Fruit fly (Drosophila melanogaster) whole organism, embryonic: ENCODE results near the gene Kyat.
A peak's percentile ranks its signal among the peaks of the same experiment; 100 is the strongest.

ENCODE experiments used
- B-H2 ChIP-seq: fragments of 200-800 bp; sonication (Bioruptor generic); optimal IDR thresholded peaks from 2 replicates; lab custom pipeline; 2018; ENCODE audit warnings: missing biosample characterization, mild to moderate bottlenecking, missing genetic modification characterization
- C15 ChIP-seq: fragments of 200-800 bp; sonication (Bioruptor generic); IDR thresholded peaks from 3 replicates; pipeline ENCODE4 v1.3.6; 2022; ENCODE audit warnings: missing biosample characterization, missing genetic modification characterization
- CG12071 ChIP-seq: fragments of 200-800 bp; sonication (Bioruptor generic); optimal IDR thresholded peaks from 3 replicates; lab custom pipeline; 2018; ENCODE audit warnings: missing biosample characterization, mild to moderate bottlenecking, missing genetic modification characterization
- CG12299 ChIP-seq: fragments of 200-800 bp; sonication (Bioruptor generic); optimal IDR thresholded peaks from 2 replicates; lab custom pipeline; 2018; ENCODE audit warnings: missing biosample characterization, mild to moderate bottlenecking, missing genetic modification characterization
- CG14860 ChIP-seq: fragments of 200-800 bp; sonication (Bioruptor generic); IDR thresholded peaks from 3 replicates; pipeline ENCODE4 v1.3.6; 2022; ENCODE audit warnings: missing biosample characterization, missing genetic modification characterization; ENCODE audit not compliant: partially characterized antibody
- CG15073 ChIP-seq: fragments of 200-800 bp; sonication (Bioruptor generic); optimal IDR thresholded peaks from 2 replicates; lab custom pipeline; 2016; ENCODE audit warnings: missing biosample characterization, missing genetic modification characterization
- CG15269 ChIP-seq: fragments of 200-800 bp; sonication (Bioruptor generic); optimal IDR thresholded peaks from 2 replicates; lab custom pipeline; 2018; ENCODE audit warnings: missing biosample characterization, mild to moderate bottlenecking, missing genetic modification characterization, moderate library complexity
- CG17186 ChIP-seq: fragments of 200-800 bp; sonication (Bioruptor generic); optimal IDR thresholded peaks from 3 replicates; lab custom pipeline; 2017; ENCODE audit warnings: missing biosample characterization, missing genetic modification reagents, missing genetic modification characterization
- CG2199 ChIP-seq: fragments of 200-800 bp; sonication (Bioruptor generic); IDR thresholded peaks from 3 replicates; pipeline ENCODE4 v1.3.6; 2022; ENCODE audit warnings: missing biosample characterization, missing genetic modification characterization
- CG2889 ChIP-seq: fragments of 200-800 bp; sonication (Bioruptor generic); IDR thresholded peaks from 3 replicates; pipeline ENCODE4 v1.3.6; 2022; ENCODE audit warnings: missing biosample characterization, missing genetic modification characterization
- CG3838 ChIP-seq: fragments of 200-800 bp; sonication (Bioruptor generic); optimal IDR thresholded peaks from 3 replicates; lab custom pipeline; 2016; ENCODE audit warnings: missing biosample characterization, missing genetic modification characterization
- CG4282 ChIP-seq: fragments of 200-800 bp; sonication (Bioruptor generic); optimal IDR thresholded peaks from 2 replicates; lab custom pipeline; 2016; ENCODE audit warnings: missing biosample characterization, missing genetic modification characterization
- CG6175 ChIP-seq: fragments of 200-800 bp; sonication (Bioruptor generic); IDR thresholded peaks from 3 replicates; pipeline ENCODE4 v1.3.6; 2022; ENCODE audit warnings: missing biosample characterization, missing genetic modification characterization
- CG8359 ChIP-seq: fragments of 200-800 bp; sonication (Bioruptor generic); optimal IDR thresholded peaks from 2 replicates; lab custom pipeline; 2017; ENCODE audit warnings: missing biosample characterization, mild to moderate bottlenecking, missing genetic modification characterization, borderline replicate concordance
- CG8478 ChIP-seq: fragments of >200 bp; optimal IDR thresholded peaks from 2 replicates; lab custom pipeline; 2018
- CG9727 ChIP-seq: fragments of 200-800 bp; sonication (Bioruptor generic); optimal IDR thresholded peaks from 3 replicates; lab custom pipeline; 2017; ENCODE audit warnings: missing biosample characterization, mild to moderate bottlenecking, missing genetic modification characterization
- CG9932 ChIP-seq: fragments of 200-800 bp; sonication (Bioruptor generic); IDR thresholded peaks from 2 replicates; pipeline ENCODE4 v1.3.6; 2022; ENCODE audit warnings: missing biosample characterization, missing genetic modification characterization
- Deaf1 ChIP-seq: fragments of 200-800 bp; optimal IDR thresholded peaks from 3 replicates; lab custom pipeline; 2019; ENCODE audit warnings: missing biosample characterization, mild to moderate bottlenecking, missing genetic modification characterization, moderate library complexity
- Dll ChIP-seq: fragments of 200-800 bp; sonication (Bioruptor generic); IDR thresholded peaks from 4 replicates; pipeline ENCODE4 v1.3.6; 2022; ENCODE audit warnings: missing biosample characterization, missing genetic modification characterization; ENCODE audit not compliant: partially characterized antibody
- Doc2 ChIP-seq: fragments of 200-800 bp; sonication (Bioruptor generic); IDR thresholded peaks from 2 replicates; pipeline ENCODE4 v1.3.6; 2022; ENCODE audit warnings: missing biosample characterization, missing genetic modification characterization
- E2f1 ChIP-seq: fragments of 200-800 bp; sonication (Bioruptor generic); IDR thresholded peaks from 2 replicates; pipeline ENCODE4 v1.3.6; 2022; ENCODE audit warnings: missing biosample characterization, missing genetic modification characterization
- Lpt ChIP-seq: fragments of >200 bp; optimal IDR thresholded peaks from 2 replicates; lab custom pipeline; 2018; ENCODE audit warnings: missing biosample characterization, missing genetic modification characterization
- MBD-R2 ChIP-seq: fragments of 200-800 bp; sonication (Bioruptor generic); IDR thresholded peaks from 2 replicates; pipeline ENCODE4 v1.3.6; 2022; ENCODE audit warnings: missing biosample characterization, missing genetic modification characterization
- Meics ChIP-seq: fragments of 200-800 bp; sonication (Bioruptor generic); optimal IDR thresholded peaks from 2 replicates; lab custom pipeline; 2017; ENCODE audit warnings: missing biosample characterization, mild to moderate bottlenecking, missing genetic modification characterization
- Mrtf ChIP-seq: fragments of 200-800 bp; sonication (Bioruptor generic); IDR thresholded peaks from 3 replicates; pipeline ENCODE4 v1.3.6; 2022; ENCODE audit warnings: missing biosample characterization, missing genetic modification characterization
- NC2α ChIP-seq: fragments of 200-800 bp; sonication (Bioruptor generic); optimal IDR thresholded peaks from 2 replicates; lab custom pipeline; 2016; ENCODE audit warnings: missing biosample characterization, missing genetic modification characterization
- NFAT ChIP-seq: fragments of 200-800 bp; sonication (Bioruptor generic); IDR thresholded peaks from 2 replicates; pipeline ENCODE4 v1.3.6; 2022; ENCODE audit warnings: missing biosample characterization, missing genetic modification characterization
- Oaz ChIP-seq: fragments of 200-800 bp; sonication (Bioruptor generic); IDR thresholded peaks from 2 replicates; pipeline ENCODE4 v1.3.6; 2022; ENCODE audit warnings: missing biosample characterization, missing genetic modification characterization
- Opbp ChIP-seq: fragments of 200-800 bp; sonication (Bioruptor generic); IDR thresholded peaks from 3 replicates; pipeline ENCODE4 v1.3.6; 2022; ENCODE audit warnings: missing biosample characterization, missing genetic modification characterization; ENCODE audit not compliant: partially characterized antibody
- Rx ChIP-seq: fragments of 200-800 bp; sonication (Bioruptor generic); IDR thresholded peaks from 2 replicates; pipeline ENCODE4 v1.3.6; 2022; ENCODE audit warnings: missing biosample characterization, missing genetic modification characterization
- Side ChIP-seq: fragments of 200-800 bp; sonication (Bioruptor generic); optimal IDR thresholded peaks from 2 replicates; lab custom pipeline; 2016; ENCODE audit warnings: missing biosample characterization, missing genetic modification characterization
- Sox102F ChIP-seq: fragments of 200-800 bp; sonication (Bioruptor generic); optimal IDR thresholded peaks from 2 replicates; lab custom pipeline; 2018; ENCODE audit warnings: missing biosample characterization, mild to moderate bottlenecking, missing genetic modification characterization, moderate library complexity
- caup ChIP-seq: fragments of 200-800 bp; sonication (Bioruptor generic); optimal IDR thresholded peaks from 3 replicates; lab custom pipeline; 2017; ENCODE audit warnings: missing biosample characterization, mild to moderate bottlenecking, missing genetic modification characterization, moderate library complexity; ENCODE audit not compliant: severe bottlenecking
- cg ChIP-seq: fragments of 200-800 bp; sonication (Bioruptor generic); optimal IDR thresholded peaks from 3 replicates; lab custom pipeline; 2019; ENCODE audit warnings: missing biosample characterization, mild to moderate bottlenecking, missing genetic modification characterization, moderate library complexity
- chinmo ChIP-seq: fragments of 200-800 bp; sonication (Bioruptor generic); IDR thresholded peaks from 4 replicates; pipeline ENCODE4 v1.3.6; 2022; ENCODE audit warnings: missing biosample characterization, missing genetic modification characterization; ENCODE audit not compliant: partially characterized antibody
- dimm ChIP-seq: fragments of 200-800 bp; sonication (Bioruptor generic); IDR thresholded peaks from 2 replicates; pipeline ENCODE4 v1.3.6; 2022; ENCODE audit warnings: missing biosample characterization, missing genetic modification characterization
- fd3F ChIP-seq: fragments of 200-800 bp; sonication (Bioruptor generic); optimal IDR thresholded peaks from 2 replicates; lab custom pipeline; 2018; ENCODE audit warnings: missing biosample characterization, mild to moderate bottlenecking, missing genetic modification characterization, moderate library complexity
- grau ChIP-seq: fragments of 200-800 bp; optimal IDR thresholded peaks from 3 replicates; lab custom pipeline; 2019; ENCODE audit warnings: missing biosample characterization, mild to moderate bottlenecking, missing genetic modification characterization, moderate library complexity
- hkb ChIP-seq, 2 experiments: fragments of 200-800 bp in 1 of 2; fragments of >200 bp in 1 of 2; sonication (Bioruptor generic) in 1 of 2; IDR thresholded peaks in 1 of 2; optimal IDR thresholded peaks in 1 of 2; 2 replicates each; pipeline versions ENCODE4 v1.3.6 to Lab custom; 2017 to 2022; ENCODE audit warnings: missing biosample characterization in 1 of 2, missing genetic modification characterization in 1 of 2
- lov ChIP-seq, 2 experiments: fragments of 200-800 bp in 1 of 2; fragments of >200 bp in 1 of 2; sonication (Bioruptor generic) in 1 of 2; IDR thresholded peaks in 1 of 2; optimal IDR thresholded peaks in 1 of 2; 2 replicates in 1 of 2; 3 replicates in 1 of 2; pipeline versions ENCODE4 v1.3.6 to Lab custom; 2017 to 2022; ENCODE audit warnings: missing biosample characterization in 1 of 2, missing genetic modification characterization in 1 of 2
- peb ChIP-seq: fragments of 200-800 bp; sonication (Bioruptor generic); IDR thresholded peaks from 2 replicates; pipeline ENCODE4 v1.3.6; 2022; ENCODE audit warnings: missing biosample characterization, missing genetic modification characterization
- scrt ChIP-seq: fragments of 200-800 bp; sonication (Bioruptor generic); optimal IDR thresholded peaks from 2 replicates; lab custom pipeline; 2018; ENCODE audit warnings: missing biosample characterization, mild to moderate bottlenecking, missing genetic modification characterization, moderate library complexity
- slbo ChIP-seq: fragments of 200-800 bp; sonication (Bioruptor generic); IDR thresholded peaks from 2 replicates; pipeline ENCODE4 v1.3.6; 2022; ENCODE audit warnings: missing biosample characterization, missing genetic modification characterization
- so ChIP-seq: fragments of 200-800 bp; sonication (Bioruptor generic); IDR thresholded peaks from 3 replicates; pipeline ENCODE4 v1.3.6; 2022; ENCODE audit warnings: missing biosample characterization, missing genetic modification characterization
- stwl ChIP-seq: fragments of 200-800 bp; sonication (Bioruptor generic); optimal IDR thresholded peaks from 3 replicates; lab custom pipeline; 2018; ENCODE audit warnings: missing biosample characterization, mild to moderate bottlenecking, missing genetic modification characterization, moderate library complexity
- tna ChIP-seq: fragments of 200-800 bp; sonication (Bioruptor generic); IDR thresholded peaks from 2 replicates; pipeline ENCODE4 v1.3.6; 2022; ENCODE audit warnings: missing biosample characterization, missing genetic modification characterization; ENCODE audit not compliant: partially characterized antibody
- toy ChIP-seq: fragments of 200-800 bp; sonication (Bioruptor generic); IDR thresholded peaks from 2 replicates; pipeline ENCODE4 v1.3.6; 2022; ENCODE audit warnings: missing biosample characterization, missing genetic modification characterization
- ttk ChIP-seq: fragments of 200-800 bp; sonication (Bioruptor generic); IDR thresholded peaks from 2 replicates; pipeline ENCODE4 v2.1.2; 2022; ENCODE audit warnings: missing biosample characterization, missing genetic modification characterization
- twi ChIP-seq: fragments of 200-800 bp; optimal IDR thresholded peaks from 2 replicates; lab custom pipeline; 2019; ENCODE audit warnings: missing biosample characterization, mild to moderate bottlenecking, missing genetic modification characterization, moderate library complexity

The Kyat gene

DNA sequence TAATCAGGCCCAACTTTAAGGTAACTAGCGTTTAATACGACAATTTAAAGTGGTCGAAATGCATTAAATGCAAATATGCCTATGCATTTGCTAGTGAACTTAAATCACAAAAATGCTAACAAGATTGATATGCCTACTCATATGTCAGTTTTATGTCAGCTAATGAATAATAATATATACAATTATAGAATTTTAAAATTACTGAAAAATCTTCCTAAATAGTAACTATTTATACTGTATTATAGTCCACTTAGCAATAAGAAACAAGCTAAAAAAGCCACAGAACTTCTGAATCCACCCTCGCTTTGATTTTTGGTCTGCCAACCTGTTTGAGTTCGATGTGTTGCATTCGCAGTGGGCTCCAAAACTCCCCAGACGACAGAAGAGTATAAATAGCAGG is 47.4 kb upstream of the Kyat start (continued):
- TF ChIP-seq CG12299 (tag; lab: Kevin White, UChicago) (no peak), CG8478 (lab: Kevin White, UChicago) (no peak), Oaz (GFP tag; lab: Robert Waterston, UW) (no peak), Meics (GFP tag; lab: Kevin White, UChicago) (peak; percentile 34), CG17186 (no peak), stwl (no peak), CG4282 (GFP tag; lab: Kevin White, UChicago) (no peak), E2f1 (GFP tag; lab: Robert Waterston, UW) (peak; percentile 52; the same call in 1 of the 2 replicates), chinmo (no peak), ttk (peak; percentile 37; the same call in 1 of the 2 replicates), B-H2 (GFP tag; lab: Kevin White, UChicago) (no peak), fd3F (GFP tag; lab: Kevin White, UChicago) (no peak), Sox102F (GFP tag; lab: Kevin White, UChicago) (peak; percentile 16)
- TF ChIP-seq, all 482 proteins: peak for 76

- TF ChIP-seq Doc2 (GFP tag; lab: Robert Waterston, UW) (no peak), NFAT (no peak), CG3838 (no peak), Lpt (GFP tag; lab: Kevin White, UChicago) (no peak), toy (no peak), Deaf1 (tag; lab: Kevin White, UChicago) (peak; percentile 77), so (GFP tag; lab: Robert Waterston, UW) (peak; percentile 41; the same call in 1 of the 3 replicates), CG12071 (GFP tag; lab: Kevin White, UChicago) (peak; percentile 11), CG2199 (GFP tag; lab: Robert Waterston, UW) (0 out of 3 replicates have a peak, but pooled peaks have one; percentile 59), hkb (optimal IDR thresholded peaks at IDR 0.05; lab: Kevin White, UChicago) (no peak), hkb (GFP tag; IDR thresholded peaks at IDR 0.05; lab: Robert Waterston, UW) (no peak), dimm (GFP tag; lab: Robert Waterston, UW) (no peak), slbo (peak; percentile 43; the same call in 1 of the 2 replicates), caup (GFP tag; lab: Kevin White, UChicago) (peak; percentile 37), CG14860 (GFP tag; lab: Robert Waterston, UW) (0 out of 3 replicates have a peak, but pooled peaks have one; percentile 25), C15 (GFP tag; lab: Robert Waterston, UW) (no peak), Mrtf (GFP tag; lab: Robert Waterston, UW) (no peak), CG9727 (no peak), peb (GFP tag; lab: Robert Waterston, UW) (no peak), NC2α (GFP tag; lab: Kevin White, UChicago) (no peak), CG15073 (GFP tag; lab: Kevin White, UChicago) (no peak), lov (optimal IDR thresholded peaks at IDR 0.05; lab: Kevin White, UChicago) (no peak), lov (GFP tag; IDR thresholded peaks at IDR 0.05; lab: Robert Waterston, UW) (no peak), cg (GFP tag; lab: Kevin White, UChicago) (peak; percentile 23), grau (tag; lab: Kevin White, UChicago) (no peak), CG9932 (GFP tag; lab: Robert Waterston, UW) (0 out of 2 replicates have a peak, but pooled peaks have one; percentile 26), twi (tag; lab: Kevin White, UChicago) (no peak), Side (GFP tag; lab: Kevin White, UChicago) (no peak), Rx (GFP tag; lab: Robert Waterston, UW) (no peak), CG2889 (GFP tag; lab: Robert Waterston, UW) (no peak), MBD-R2 (GFP tag; lab: Robert Waterston, UW) (no peak), CG6175 (no peak), Dll (GFP tag; lab: Robert Waterston, UW) (0 out of 4 replicates have a peak, but pooled peaks have one; percentile 15), tna (0 out of 2 replicates have a peak, but pooled peaks have one; percentile 42), CG8359 (GFP tag; lab: Kevin White, UChicago) (peak; percentile 25), Opbp (peak; percentile 47; the same call in 1 of the 3 replicates), CG15269 (no peak), scrt (GFP tag; lab: Kevin White, UChicago) (no peak)
These were observed 46.9 kb upstream of the Kyat start, which contains the start of gene CG6959 for dm6 chr3R:11869169-11869568. TSS of gene CG6959 (minus strand) at chr3R:11869460.
